Fruit fly (Drosophila melanogaster): ENCODE results near the gene CG13813.

CG13813 gene

dm6 chr3L:20197213-20197612, 34.3 kb upstream of the CG13813 start:
- TF ChIP-seq ind (GFP tag; optimal IDR thresholded peaks at IDR 0.05) (no peak), CG7271 (tag; optimal IDR thresholded peaks at IDR 0.05) (no peak), Med (GFP tag) (no peak), Lpt (GFP tag; optimal IDR thresholded peaks at IDR 0.05) (no peak), HLHmδ (GFP tag; optimal IDR thresholded peaks at IDR 0.05) (no peak), dmrt99B (tag; optimal IDR thresholded peaks at IDR 0.05) (no peak), CG2202 (tag; optimal IDR thresholded peaks at IDR 0.05) (no peak), tna (GFP tag; IDR thresholded peaks at IDR 0.05; ENCODE audit: partially characterized antibody) (no peak), CG43689 (GFP tag; IDR thresholded peaks at IDR 0.05) (no peak), CG17385 (GFP tag; optimal IDR thresholded peaks at IDR 0.05) (peak; percentile 38), CG10274 (GFP tag; optimal IDR thresholded peaks at IDR 0.05) (peak; percentile 29), CG8281 (tag; optimal IDR thresholded peaks at IDR 0.05) (no peak), CG34422 (GFP tag; IDR thresholded peaks at IDR 0.05) (no peak), CG30020 (tag; optimal IDR thresholded peaks at IDR 0.05) (no peak), Dad (GFP tag; optimal IDR thresholded peaks at IDR 0.05) (no peak), Nf-YC (tag; optimal IDR thresholded peaks at IDR 0.05) (no peak), Chrac-16 (GFP tag; optimal IDR thresholded peaks at IDR 0.05) (no peak), D19B (GFP tag; optimal IDR thresholded peaks at IDR 0.05) (peak; percentile 75), Dfd (GFP tag; optimal IDR thresholded peaks at IDR 0.05) (no peak), luna (GFP tag; optimal IDR thresholded peaks at IDR 0.05) (no peak), CG11456 (GFP tag; IDR thresholded peaks at IDR 0.05) (no peak), CG10462 (GFP tag; optimal IDR thresholded peaks at IDR 0.05) (no peak), ara (GFP tag; IDR thresholded peaks at IDR 0.05) (no peak), Meics (GFP tag; optimal IDR thresholded peaks at IDR 0.05) (peak; percentile 92), CG5245 (GFP tag; optimal IDR thresholded peaks at IDR 0.05) (no peak), Rfx (GFP tag; IDR thresholded peaks at IDR 0.05) (no peak), CG5180 (GFP tag; optimal IDR thresholded peaks at IDR 0.05) (no peak), Drgx (GFP tag; IDR thresholded peaks at IDR 0.05) (no peak), CG6175 (GFP tag; IDR thresholded peaks at IDR 0.05) (no peak), CG12299 (tag; optimal IDR thresholded peaks at IDR 0.05) (no peak), run (tag; optimal IDR thresholded peaks at IDR 0.05) (no peak), trem (tag; optimal IDR thresholded peaks at IDR 0.05) (no peak), vfl (GFP tag; optimal IDR thresholded peaks at IDR 0.05) (no peak), CG7839 (tag; optimal IDR thresholded peaks at IDR 0.05) (no peak), CG2129 (GFP tag; IDR thresholded peaks at IDR 0.05; ENCODE audit: partially characterized antibody) (no peak), CG18262 (tag; optimal IDR thresholded peaks at IDR 0.05) (no peak)

dm6 chr3L:20197698-20198097, 33.8 kb upstream of the CG13813 start:
- TF ChIP-seq Pdp1 (GFP tag; optimal IDR thresholded peaks at IDR 0.05): peak in 1 of 2 experiments; percentile 96
- TF ChIP-seq eve (GFP tag; optimal IDR thresholded peaks at IDR 0.05): peak in 1 of 2 experiments; percentile 37
- peak; percentile 56 for TF ChIP-seq sens (GFP tag)
- TF ChIP-seq CG10462 (GFP tag; optimal IDR thresholded peaks at IDR 0.05): no peak
- TF ChIP-seq Bgb (GFP tag; IDR thresholded peaks at IDR 0.05; ENCODE audit: partially characterized antibody): no peak
- no peak for TF ChIP-seq Dll (GFP tag; IDR thresholded peaks at IDR 0.05; ENCODE audit: partially characterized antibody)
- TF ChIP-seq gt (GFP tag; IDR thresholded peaks at IDR 0.05): no peak
- peak; percentile 2 for TF ChIP-seq cg (GFP tag; optimal IDR thresholded peaks at IDR 0.05)
- TF ChIP-seq CG1024 (GFP tag; IDR thresholded peaks at IDR 0.05): no peak
- TF ChIP-seq chinmo (GFP tag; IDR thresholded peaks at IDR 0.05; ENCODE audit: partially characterized antibody): 0 out of 4 replicates have a peak, but pooled peaks have one; percentile 13
